Fruit fly (Drosophila melanogaster): ENCODE data around the gene CG33509.

DNA sequence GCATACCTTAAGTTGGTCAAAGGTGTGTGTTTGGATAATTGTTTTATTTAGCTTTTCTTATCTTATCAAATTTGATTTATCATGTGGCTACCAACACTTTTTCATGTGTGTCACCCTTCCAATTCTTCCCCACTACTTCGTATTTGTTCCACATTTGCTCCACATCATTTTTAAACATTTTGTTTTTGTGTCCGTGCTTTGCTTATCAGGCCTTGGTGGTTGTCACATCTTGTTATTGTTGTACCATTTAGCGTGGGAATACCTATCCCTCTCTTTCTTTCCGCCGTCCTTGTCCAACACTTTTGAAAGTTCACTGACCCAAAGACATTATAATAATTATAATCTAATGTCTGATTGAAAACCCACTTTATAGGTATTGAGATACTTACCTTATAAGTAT, 32.7 kb downstream of the CG33509 start:
- TF ChIP-seq CG8478 (optimal IDR thresholded peaks at IDR 0.05), result no peak
- no peak for TF ChIP-seq CTCF (optimal IDR thresholded peaks at IDR 0.05)

Data from S2 (cell line).